Worm (Caenorhabditis elegans): ENCODE measurements around the gene ssp-33.

ssp-33 gene

ce11 chrV:14711077-14711476 is at the start of gene ssp-33:
TSS of gene ssp-33 (plus strand) at chrV:14711377.
- TF ChIP-seq tra-4 (tag; optimal IDR thresholded peaks at IDR 0.05) (no peak), hmg-4 (GFP tag; optimal IDR thresholded peaks at IDR 0.05) (no peak), hmbx-1 (tag; optimal IDR thresholded peaks at IDR 0.05) (no peak), ets-7 (tag; optimal IDR thresholded peaks at IDR 0.05) (no peak), ceh-13 (GFP tag; optimal IDR thresholded peaks at IDR 0.05) (no peak), flt-1 (GFP tag; IDR thresholded peaks at IDR 0.05) (no peak), pes-1 (GFP tag; IDR thresholded peaks at IDR 0.05) (no peak), ama-1 (optimal IDR thresholded peaks at IDR 0.05) (no peak), tbx-11 (GFP tag; IDR thresholded peaks at IDR 0.05) (no peak), scrt-1 (GFP tag; IDR thresholded peaks at IDR 0.05) (no peak)

- no peak for TF ChIP-seq scrt-1 (GFP tag; IDR thresholded peaks at IDR 0.05)
- TF ChIP-seq tbx-37 (GFP tag; conservative IDR thresholded peaks at IDR 0.05): no peak
- TF ChIP-seq pes-1 (GFP tag; IDR thresholded peaks at IDR 0.05): no peak
- no peak for TF ChIP-seq tbx-11 (GFP tag; IDR thresholded peaks at IDR 0.05)
- no peak for TF ChIP-seq hmg-4 (GFP tag; optimal IDR thresholded peaks at IDR 0.05)
- no peak for TF ChIP-seq ets-7 (tag; optimal IDR thresholded peaks at IDR 0.05)
- no peak for TF ChIP-seq hmbx-1 (tag; optimal IDR thresholded peaks at IDR 0.05)
- TF ChIP-seq tra-4 (tag; optimal IDR thresholded peaks at IDR 0.05): no peak
- no peak for TF ChIP-seq F13C5.2 (tag; optimal IDR thresholded peaks at IDR 0.05)
- no peak for TF ChIP-seq sea-1 (GFP tag; conservative IDR thresholded peaks at IDR 0.05)
- no peak for TF ChIP-seq hnd-1 (tag; optimal IDR thresholded peaks at IDR 0.05)
- no peak for TF ChIP-seq flt-1 (GFP tag; IDR thresholded peaks at IDR 0.05)
- TF ChIP-seq aly-1 (tag; optimal IDR thresholded peaks at IDR 0.05): no peak
- TF ChIP-seq B0310.2 (tag; optimal IDR thresholded peaks at IDR 0.05): no peak
These were observed 48.2 kb upstream of the ssp-33 start, which contains the start of gene C47E8.9 for ce11 chrV:14663006-14663405. TSS of gene C47E8.9 (plus strand) at chrV:14663306.

ce11 chrV:14665728-14666127 is 45.4 kb upstream of the ssp-33 start, which contains the start of gene C47E8.1:
TSS of gene C47E8.1 (plus strand) at chrV:14666028.
- TF ChIP-seq pes-1 (GFP tag; IDR thresholded peaks at IDR 0.05): no peak
- TF ChIP-seq hnd-1 (tag; optimal IDR thresholded peaks at IDR 0.05): no peak
- no peak for TF ChIP-seq ama-1 (optimal IDR thresholded peaks at IDR 0.05)
- TF ChIP-seq scrt-1 (GFP tag; IDR thresholded peaks at IDR 0.05): no peak
- no peak for TF ChIP-seq tbx-37 (GFP tag; conservative IDR thresholded peaks at IDR 0.05)
- no peak for TF ChIP-seq hmbx-1 (tag; optimal IDR thresholded peaks at IDR 0.05)
- TF ChIP-seq ceh-13 (GFP tag; optimal IDR thresholded peaks at IDR 0.05): no peak
- TF ChIP-seq flt-1 (GFP tag; IDR thresholded peaks at IDR 0.05): no peak
- TF ChIP-seq B0310.2 (tag; optimal IDR thresholded peaks at IDR 0.05): no peak
- no peak for TF ChIP-seq tbx-11 (GFP tag; IDR thresholded peaks at IDR 0.05)
- TF ChIP-seq sea-1 (GFP tag; conservative IDR thresholded peaks at IDR 0.05): no peak
- no peak for TF ChIP-seq hmg-4 (GFP tag; optimal IDR thresholded peaks at IDR 0.05)
- TF ChIP-seq aly-1 (tag; optimal IDR thresholded peaks at IDR 0.05): no peak
- TF ChIP-seq F13C5.2 (tag; optimal IDR thresholded peaks at IDR 0.05): no peak

- TF ChIP-seq tra-4 (tag; optimal IDR thresholded peaks at IDR 0.05) (no peak), B0310.2 (tag; optimal IDR thresholded peaks at IDR 0.05) (no peak), tbx-37 (GFP tag; conservative IDR thresholded peaks at IDR 0.05) (no peak), ceh-13 (GFP tag; optimal IDR thresholded peaks at IDR 0.05) (no peak), ceh-36 (tag; optimal IDR thresholded peaks at IDR 0.05) (no peak), flt-1 (GFP tag; IDR thresholded peaks at IDR 0.05) (no peak), hnd-1 (tag; optimal IDR thresholded peaks at IDR 0.05) (no peak), pes-1 (GFP tag; IDR thresholded peaks at IDR 0.05) (no peak), aly-1 (tag; optimal IDR thresholded peaks at IDR 0.05) (no peak), tbx-11 (GFP tag; IDR thresholded peaks at IDR 0.05) (no peak), F13C5.2 (tag; optimal IDR thresholded peaks at IDR 0.05) (no peak), hmg-4 (GFP tag; optimal IDR thresholded peaks at IDR 0.05) (no peak), hmbx-1 (tag; optimal IDR thresholded peaks at IDR 0.05) (no peak), scrt-1 (GFP tag; IDR thresholded peaks at IDR 0.05) (no peak)
These were observed 32.9 kb upstream of the ssp-33 start for ce11 chrV:14678298-14678697.

- TF ChIP-seq flt-1 (GFP tag; IDR thresholded peaks at IDR 0.05) (no peak), B0310.2 (tag; optimal IDR thresholded peaks at IDR 0.05) (no peak), ama-1 (optimal IDR thresholded peaks at IDR 0.05) (no peak), ceh-36 (tag; optimal IDR thresholded peaks at IDR 0.05) (no peak), hmg-4 (GFP tag; optimal IDR thresholded peaks at IDR 0.05) (no peak), pes-1 (GFP tag; IDR thresholded peaks at IDR 0.05) (no peak), sea-1 (GFP tag; conservative IDR thresholded peaks at IDR 0.05) (no peak), hnd-1 (tag; optimal IDR thresholded peaks at IDR 0.05) (no peak), aly-1 (tag; optimal IDR thresholded peaks at IDR 0.05) (no peak), tbx-37 (GFP tag; conservative IDR thresholded peaks at IDR 0.05) (no peak), hmbx-1 (tag; optimal IDR thresholded peaks at IDR 0.05) (no peak)
These were observed 31.2 kb upstream of the ssp-33 start, which contains the start of gene C47E8.3 for ce11 chrV:14680014-14680413. TSS of gene C47E8.3 (plus strand) at chrV:14680314.

- TF ChIP-seq hmg-4 (GFP tag; optimal IDR thresholded peaks at IDR 0.05) (no peak), tbx-11 (GFP tag; IDR thresholded peaks at IDR 0.05) (no peak), tbx-37 (GFP tag; conservative IDR thresholded peaks at IDR 0.05) (no peak), B0310.2 (tag; optimal IDR thresholded peaks at IDR 0.05) (no peak), ceh-36 (tag; optimal IDR thresholded peaks at IDR 0.05) (no peak), ama-1 (optimal IDR thresholded peaks at IDR 0.05) (no peak), scrt-1 (GFP tag; IDR thresholded peaks at IDR 0.05) (no peak), hnd-1 (tag; optimal IDR thresholded peaks at IDR 0.05) (no peak), aly-1 (tag; optimal IDR thresholded peaks at IDR 0.05) (no peak), ets-7 (tag; optimal IDR thresholded peaks at IDR 0.05) (no peak), F13C5.2 (tag; optimal IDR thresholded peaks at IDR 0.05) (no peak), tra-4 (tag; optimal IDR thresholded peaks at IDR 0.05) (no peak)
These were observed 28.3 kb upstream of the ssp-33 start for ce11 chrV:14682870-14683269.

ce11 chrV:14683291-14683690 is 27.9 kb upstream of the ssp-33 start:
- TF ChIP-seq B0310.2 (tag; optimal IDR thresholded peaks at IDR 0.05): no peak
- TF ChIP-seq tbx-37 (GFP tag; conservative IDR thresholded peaks at IDR 0.05): no peak
- no peak for TF ChIP-seq scrt-1 (GFP tag; IDR thresholded peaks at IDR 0.05)
- TF ChIP-seq hnd-1 (tag; optimal IDR thresholded peaks at IDR 0.05): no peak
- TF ChIP-seq ets-7 (tag; optimal IDR thresholded peaks at IDR 0.05): no peak
- no peak for TF ChIP-seq ceh-13 (GFP tag; optimal IDR thresholded peaks at IDR 0.05)
- TF ChIP-seq tra-4 (tag; optimal IDR thresholded peaks at IDR 0.05): no peak
- TF ChIP-seq tbx-11 (GFP tag; IDR thresholded peaks at IDR 0.05): no peak
- no peak for TF ChIP-seq sea-1 (GFP tag; conservative IDR thresholded peaks at IDR 0.05)
- no peak for TF ChIP-seq ceh-36 (tag; optimal IDR thresholded peaks at IDR 0.05)
- no peak for TF ChIP-seq ama-1 (optimal IDR thresholded peaks at IDR 0.05)
- TF ChIP-seq hmg-4 (GFP tag; optimal IDR thresholded peaks at IDR 0.05): no peak

Data from whole organism, early embryonic.